Worm (Caenorhabditis elegans) whole organism, L2 larva: ENCODE data around the gene F58E2.2.

Source experiments
- C34F6.9 ChIP-seq: fragments of 150-350 bp; optimal IDR thresholded peaks from 2 replicates; lab custom pipeline; 2014; ENCODE audit warnings: missing biosample characterization, missing genetic modification characterization
- F13H6.1 ChIP-seq: sonication (generic microtip); optimal IDR thresholded peaks from 2 replicates; lab custom pipeline; 2016; ENCODE audit warnings: missing genetic modification characterization, missing compliant biosample characterization
- R02D3.7 ChIP-seq: fragments of 150-350 bp; optimal IDR thresholded peaks from 2 replicates; lab custom pipeline; 2014; ENCODE audit warnings: missing biosample characterization, missing genetic modification characterization
- Y55F3AM.14 ChIP-seq: fragments of 200-800 bp; sonication (Bioruptor generic); optimal IDR thresholded peaks from 2 replicates; lab custom pipeline; 2018; ENCODE audit warnings: mild to moderate bottlenecking, missing genetic modification characterization, missing compliant biosample characterization
- ZK546.5 ChIP-seq: sonication (generic microtip); optimal IDR thresholded peaks from 2 replicates; lab custom pipeline; 2017; ENCODE audit warnings: missing biosample characterization, missing genetic modification characterization
- alr-1 ChIP-seq: fragments of 150-350 bp; optimal IDR thresholded peaks from 2 replicates; lab custom pipeline; 2014; ENCODE audit warnings: missing biosample characterization, missing genetic modification characterization
- aly-2 ChIP-seq: fragments of 150-350 bp; optimal IDR thresholded peaks from 2 replicates; lab custom pipeline; 2014; ENCODE audit warnings: missing biosample characterization, missing genetic modification characterization
- ama-1 ChIP-seq: fragments of 150-350 bp; optimal IDR thresholded peaks from 2 replicates; lab custom pipeline; 2018; ENCODE audit warnings: inconsistent platforms
- blmp-1 ChIP-seq: sonication (generic microtip); optimal IDR thresholded peaks from 2 replicates; lab custom pipeline; 2017; ENCODE audit warnings: missing genetic modification characterization, mild to moderate bottlenecking, missing compliant biosample characterization, antibody characterized with exemption, moderate library complexity; ENCODE audit not compliant: insufficient read depth
- ceh-82 ChIP-seq: fragments of 150-350 bp; optimal IDR thresholded peaks from 2 replicates; lab custom pipeline; 2014; ENCODE audit warnings: missing biosample characterization, missing genetic modification characterization
- crh-2 ChIP-seq: sonication (generic microtip); optimal IDR thresholded peaks from 2 replicates; lab custom pipeline; 2017; ENCODE audit warnings: missing biosample characterization, missing genetic modification characterization
- dmd-4 ChIP-seq: sonication (generic microtip); optimal IDR thresholded peaks from 2 replicates; lab custom pipeline; 2017; ENCODE audit warnings: missing biosample characterization, missing genetic modification characterization
- egl-27 ChIP-seq: sonication (generic microtip); optimal IDR thresholded peaks from 3 replicates; lab custom pipeline; 2017; ENCODE audit warnings: missing biosample characterization, missing genetic modification reagents, missing genetic modification characterization
- elt-1 ChIP-seq: fragments of 150-350 bp; optimal IDR thresholded peaks from 2 replicates; lab custom pipeline; 2014; ENCODE audit warnings: missing biosample characterization, missing genetic modification characterization
- elt-3 ChIP-seq: sonication (generic microtip); optimal IDR thresholded peaks from 2 replicates; lab custom pipeline; 2017; ENCODE audit warnings: missing biosample characterization, missing genetic modification characterization
- fos-1 ChIP-seq: fragments of 150-350 bp; optimal IDR thresholded peaks from 2 replicates; lab custom pipeline; 2014; ENCODE audit warnings: missing biosample characterization, missing genetic modification characterization
- gmeb-1 ChIP-seq: fragments of 150-350 bp; optimal IDR thresholded peaks from 2 replicates; lab custom pipeline; 2014; ENCODE audit warnings: missing biosample characterization, missing genetic modification characterization
- lin-11 ChIP-seq: fragments of 150-350 bp; sonication (generic microtip); optimal IDR thresholded peaks from 2 replicates; lab custom pipeline; 2014; ENCODE audit warnings: missing biosample characterization, missing genetic modification characterization, inconsistent platforms, mixed read lengths
- lin-13 ChIP-seq: fragments of 150-350 bp; optimal IDR thresholded peaks from 2 replicates; lab custom pipeline; 2014; ENCODE audit warnings: missing biosample characterization, missing genetic modification reagents, missing genetic modification characterization
- lin-39 ChIP-seq: fragments of 150-350 bp; optimal IDR thresholded peaks from 2 replicates; lab custom pipeline; 2014; ENCODE audit warnings: missing biosample characterization, missing genetic modification reagents, missing genetic modification characterization
- lsy-2 ChIP-seq, 2 experiments: fragments of 150-350 bp in 1 of 2; sonication (generic microtip) in 1 of 2; optimal IDR thresholded peaks; 2 replicates each; lab custom pipeline; 2014 to 2017; ENCODE audit warnings: missing biosample characterization in 2 of 2, missing genetic modification characterization in 2 of 2
- mab-5 ChIP-seq: fragments of 150-350 bp; optimal IDR thresholded peaks from 2 replicates; lab custom pipeline; 2014; ENCODE audit warnings: missing biosample characterization, missing genetic modification characterization
- mbf-1 ChIP-seq: sonication (generic microtip); optimal IDR thresholded peaks from 2 replicates; lab custom pipeline; 2017; ENCODE audit warnings: missing biosample characterization, missing genetic modification characterization
- mdl-1 ChIP-seq, 2 experiments: fragments of 150-350 bp in 1 of 2; sonication (generic microtip) in 1 of 2; optimal IDR thresholded peaks; 2 replicates each; lab custom pipeline; 2017; ENCODE audit warnings: missing biosample characterization in 2 of 2, missing genetic modification characterization in 2 of 2
- nhr-10 ChIP-seq: sonication (generic microtip); optimal IDR thresholded peaks from 2 replicates; lab custom pipeline; 2017; ENCODE audit warnings: missing biosample characterization, missing genetic modification characterization
- nhr-11 ChIP-seq: fragments of 150-350 bp; optimal IDR thresholded peaks from 2 replicates; lab custom pipeline; 2014; ENCODE audit warnings: missing biosample characterization, missing genetic modification characterization
- nhr-12 ChIP-seq: fragments of 150-350 bp; optimal IDR thresholded peaks from 2 replicates; lab custom pipeline; 2014; ENCODE audit warnings: missing biosample characterization, missing genetic modification characterization
- nhr-23 ChIP-seq: fragments of 150-350 bp; optimal IDR thresholded peaks from 2 replicates; lab custom pipeline; 2014; ENCODE audit warnings: missing biosample characterization, missing genetic modification reagents, missing genetic modification characterization
- nhr-25 ChIP-seq: fragments of 150-350 bp; sonication (generic microtip); optimal IDR thresholded peaks from 3 replicates; lab custom pipeline; 2014; ENCODE audit warnings: missing biosample characterization, missing genetic modification characterization
- nhr-6 ChIP-seq: fragments of 150-350 bp; optimal IDR thresholded peaks from 2 replicates; lab custom pipeline; 2014; ENCODE audit warnings: missing biosample characterization, missing genetic modification characterization
- nhr-77 ChIP-seq: fragments of 150-350 bp; optimal IDR thresholded peaks from 2 replicates; lab custom pipeline; 2014; ENCODE audit warnings: missing biosample characterization, missing genetic modification characterization
- peb-1 ChIP-seq: fragments of 150-350 bp; optimal IDR thresholded peaks from 2 replicates; lab custom pipeline; 2014; ENCODE audit warnings: missing biosample characterization, missing genetic modification characterization
- sem-4 ChIP-seq: fragments of 150-350 bp; optimal IDR thresholded peaks from 2 replicates; lab custom pipeline; 2014; ENCODE audit warnings: missing biosample characterization, missing genetic modification reagents, missing genetic modification characterization
- skn-1 ChIP-seq: sonication (generic microtip); optimal IDR thresholded peaks from 2 replicates; lab custom pipeline; 2017; ENCODE audit warnings: missing biosample characterization, missing genetic modification characterization
- sma-3 ChIP-seq: sonication (generic microtip); optimal IDR thresholded peaks from 2 replicates; lab custom pipeline; 2016; ENCODE audit warnings: missing genetic modification reagents, missing genetic modification characterization, missing compliant biosample characterization
- sma-9 ChIP-seq, 2 experiments: fragments of 150-350 bp in 1 of 2; sonication (generic microtip) in 1 of 2; optimal IDR thresholded peaks; 2 replicates each; lab custom pipeline; 2014 to 2016; ENCODE audit warnings: missing genetic modification characterization in 2 of 2, mild to moderate bottlenecking in 1 of 2, missing biosample characterization in 1 of 2, missing compliant biosample characterization in 1 of 2, missing genetic modification reagents in 1 of 2, moderate library complexity in 1 of 2
- snpc-4 ChIP-seq: fragments of 150-350 bp; optimal IDR thresholded peaks from 2 replicates; lab custom pipeline; 2014; ENCODE audit warnings: missing biosample characterization, missing genetic modification characterization
- unc-39 ChIP-seq: fragments of 150-350 bp; optimal IDR thresholded peaks from 2 replicates; lab custom pipeline; 2014; ENCODE audit warnings: missing biosample characterization, missing genetic modification characterization
- unc-55 ChIP-seq: fragments of 150-350 bp; sonication (generic microtip); optimal IDR thresholded peaks from 3 replicates; lab custom pipeline; 2014; ENCODE audit warnings: missing biosample characterization, missing genetic modification reagents, missing genetic modification characterization
- unc-62 ChIP-seq: fragments of 150-350 bp; optimal IDR thresholded peaks from 2 replicates; lab custom pipeline; 2014; ENCODE audit warnings: missing biosample characterization, missing genetic modification reagents, missing genetic modification characterization
- zag-1 ChIP-seq: fragments of 150-350 bp; optimal IDR thresholded peaks from 2 replicates; lab custom pipeline; 2014; ENCODE audit warnings: missing biosample characterization, missing genetic modification characterization
- ztf-1 ChIP-seq: fragments of 200-800 bp; sonication (Bioruptor generic); conservative IDR thresholded peaks from 2 replicates; pipeline ENCODE4 v1.3.6; 2022; ENCODE audit warnings: missing genetic modification characterization, missing compliant biosample characterization
- ztf-11 ChIP-seq: sonication (generic microtip); optimal IDR thresholded peaks from 2 replicates; lab custom pipeline; 2017; ENCODE audit warnings: missing biosample characterization, missing genetic modification characterization
- ztf-4 ChIP-seq: fragments of 150-350 bp; optimal IDR thresholded peaks from 2 replicates; lab custom pipeline; 2014; ENCODE audit warnings: missing biosample characterization, missing genetic modification characterization

The F58E2.2 gene

DNA sequence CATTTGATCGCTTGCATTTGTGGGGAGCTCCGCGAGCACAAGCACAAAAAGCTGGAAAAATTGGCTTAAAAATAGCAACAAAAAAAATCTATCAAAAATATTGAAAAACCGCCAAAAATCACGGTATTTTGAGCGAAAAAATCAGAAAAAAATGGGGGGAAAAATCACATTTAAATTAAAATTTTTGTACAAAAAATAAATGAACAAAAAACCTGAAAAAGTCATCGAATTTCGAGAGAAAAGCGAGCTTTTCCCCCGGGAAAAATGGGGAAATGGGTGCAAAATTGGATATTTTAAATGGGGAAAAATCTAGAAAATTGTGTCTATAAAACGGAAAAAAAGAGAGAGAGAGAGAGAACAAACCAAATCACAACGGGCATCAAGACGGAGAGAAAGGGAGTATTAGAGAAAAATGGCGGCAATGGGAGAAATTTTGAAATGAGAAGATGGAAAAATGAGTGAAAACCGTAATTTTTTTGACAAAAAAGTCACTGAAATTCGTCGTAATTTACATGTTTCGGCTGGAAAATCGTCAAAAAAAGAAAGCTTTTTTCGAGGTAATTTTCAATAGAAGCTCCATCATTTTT, 39.7 kb downstream of the F58E2.2 start, which contains the start of gene ced-10:
ced-10 (minus strand) TSS at position 51 of the 587 bp plus-strand sequence.
- TF ChIP-seq lsy-2 (tag; optimal IDR thresholded peaks at IDR 0.05; lab: Kevin White, UChicago) (no peak), crh-2 (no peak), nhr-10 (tag; lab: Kevin White, UChicago) (no peak), ceh-82 (tag; lab: Kevin White, UChicago) (no peak), egl-27 (tag; lab: Kevin White, UChicago) (no peak), nhr-6 (tag; lab: Kevin White, UChicago) (no peak), aly-2 (no peak), mbf-1 (tag; lab: Kevin White, UChicago) (no peak), Y55F3AM.14 (GFP tag; lab: Kevin White, UChicago) (no peak), nhr-25 (tag; lab: Kevin White, UChicago) (no peak), alr-1 (tag; lab: Kevin White, UChicago) (no peak), sem-4 (tag; lab: Kevin White, UChicago) (no peak), lin-39 (tag; lab: Kevin White, UChicago) (no peak), gmeb-1 (no peak), ztf-4 (tag; lab: Kevin White, UChicago) (no peak)

DNA sequence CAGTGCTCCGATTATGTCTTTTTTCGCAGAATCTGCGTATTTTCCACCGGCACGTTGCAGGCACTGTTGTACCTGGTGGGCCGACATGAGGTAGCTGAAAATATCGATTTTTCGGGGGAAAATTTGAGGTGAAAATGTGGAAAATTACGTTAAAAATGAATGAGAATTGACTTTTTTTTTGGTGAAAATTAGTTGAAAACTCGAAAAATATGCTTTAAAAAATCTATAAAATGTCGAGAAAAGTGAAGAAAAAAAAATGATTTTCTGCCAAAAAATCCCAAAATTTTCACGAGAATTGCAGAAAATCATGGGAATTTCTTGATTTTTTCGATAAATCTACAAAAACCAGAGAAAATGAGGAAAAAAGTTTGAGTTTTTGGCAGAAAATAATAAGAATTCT, 44.6 kb downstream of the F58E2.2 start, which contains the start of gene tsg-101:
tsg-101 (minus strand) TSS at position 101 of the 400 bp plus-strand sequence.
- TF ChIP-seq ama-1 (lab: Kevin White, UChicago) (no peak), alr-1 (tag; lab: Kevin White, UChicago) (no peak), ceh-82 (tag; lab: Kevin White, UChicago) (no peak), ztf-11 (tag; lab: Kevin White, UChicago) (no peak), nhr-23 (tag; lab: Kevin White, UChicago) (no peak), mbf-1 (tag; lab: Kevin White, UChicago) (no peak), sem-4 (tag; lab: Kevin White, UChicago) (no peak)
- TF ChIP-seq, all 48 proteins: peak for 0

DNA sequence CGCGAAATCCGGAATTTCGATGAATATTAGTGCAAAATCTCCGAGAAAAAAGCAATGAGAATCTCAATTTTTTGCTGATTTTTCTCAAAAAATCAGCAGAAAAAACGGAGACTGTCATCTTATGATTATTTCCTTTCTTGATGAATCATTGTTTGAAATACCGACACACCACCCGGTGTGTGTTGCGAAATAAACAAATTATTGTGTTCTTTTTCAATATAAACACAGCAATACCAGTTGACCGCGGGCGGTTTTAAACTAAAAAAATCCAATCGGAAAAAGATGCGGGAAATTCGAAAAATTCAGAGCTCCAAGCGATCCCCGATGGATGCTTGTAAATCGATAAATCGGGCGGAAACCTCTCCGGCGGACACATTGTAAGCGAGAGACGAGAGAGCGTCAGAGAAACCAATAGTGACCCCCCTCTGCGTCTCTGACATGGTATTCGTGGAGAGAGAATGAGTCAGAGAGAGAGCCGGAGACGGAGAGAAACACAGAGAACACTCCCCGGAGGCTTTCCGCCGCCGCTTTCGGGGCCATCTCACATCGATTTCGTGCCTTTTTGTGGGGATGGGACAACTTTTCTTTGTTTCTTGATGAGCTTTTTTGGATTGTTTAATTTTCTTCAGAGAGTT, 45.7 kb downstream of the F58E2.2 start:
- peak; percentile 22 for TF ChIP-seq snpc-4
- TF ChIP-seq sma-3 (GFP tag; lab: Kevin White, UChicago) = no peak
- TF ChIP-seq mbf-1 (tag; lab: Kevin White, UChicago) = no peak
- TF ChIP-seq sma-9 (GFP tag; optimal IDR thresholded peaks at IDR 0.05; lab: Kevin White, UChicago) = no peak
- no peak for TF ChIP-seq sma-9 (tag; optimal IDR thresholded peaks at IDR 0.05; lab: Kevin White, UChicago)
- TF ChIP-seq nhr-23 (tag; lab: Kevin White, UChicago) = no peak
- no peak for TF ChIP-seq aly-2
- TF ChIP-seq zag-1 (tag; lab: Kevin White, UChicago) = peak; percentile 45
- TF ChIP-seq ztf-1 = no peak
- no peak for TF ChIP-seq sem-4 (tag; lab: Kevin White, UChicago)
- TF ChIP-seq Y55F3AM.14 (GFP tag; lab: Kevin White, UChicago) = no peak
- TF ChIP-seq ztf-11 (tag; lab: Kevin White, UChicago) = no peak
- TF ChIP-seq nhr-25 (tag; lab: Kevin White, UChicago) = no peak
- no peak for TF ChIP-seq dmd-4 (tag; lab: Kevin White, UChicago)
- peak; percentile 13 for TF ChIP-seq lin-13
- TF ChIP-seq unc-39 (tag; lab: Kevin White, UChicago) = no peak
- no peak for TF ChIP-seq egl-27 (tag; lab: Kevin White, UChicago)
- TF ChIP-seq lin-11 (tag; lab: Kevin White, UChicago) = peak; percentile 63
- TF ChIP-seq gmeb-1 = no peak
- no peak for TF ChIP-seq unc-62 (GFP tag; lab: Kevin White, UChicago)
- TF ChIP-seq nhr-11 (tag; lab: Kevin White, UChicago) = no peak
- no peak for TF ChIP-seq mab-5 (tag; lab: Kevin White, UChicago)
- TF ChIP-seq C34F6.9 (tag; lab: Kevin White, UChicago) = peak; percentile 78
- no peak for TF ChIP-seq elt-1 (tag; lab: Kevin White, UChicago)
- no peak for TF ChIP-seq ceh-82 (tag; lab: Kevin White, UChicago)
- no peak for TF ChIP-seq elt-3 (tag; lab: Kevin White, UChicago)
- TF ChIP-seq ama-1 (lab: Kevin White, UChicago) = no peak
- TF ChIP-seq R02D3.7 (tag; lab: Kevin White, UChicago) = no peak
- TF ChIP-seq ZK546.5 = no peak
- no peak for TF ChIP-seq peb-1 (tag; lab: Kevin White, UChicago)
- TF ChIP-seq mdl-1 (tag; optimal IDR thresholded peaks at IDR 0.05; lab: Kevin White, UChicago) = peak in 1 of 2 experiments; percentile 14
- TF ChIP-seq nhr-10 (tag; lab: Kevin White, UChicago) = no peak
- peak; percentile 83 for TF ChIP-seq unc-55 (GFP tag; lab: Kevin White, UChicago)
- no peak for TF ChIP-seq nhr-12
- TF ChIP-seq F13H6.1 (tag; lab: Kevin White, UChicago) = peak; percentile 86
- TF ChIP-seq nhr-77 (tag; lab: Kevin White, UChicago) = no peak
- TF ChIP-seq ztf-4 (tag; lab: Kevin White, UChicago) = no peak
- no peak for TF ChIP-seq alr-1 (tag; lab: Kevin White, UChicago)
- TF ChIP-seq blmp-1 (tag; lab: Kevin White, UChicago) = no peak
- peak in 1 of 2 experiments; percentile 60 for TF ChIP-seq lsy-2 (tag; optimal IDR thresholded peaks at IDR 0.05; lab: Kevin White, UChicago)
- peak; percentile 86 for TF ChIP-seq fos-1
- no peak for TF ChIP-seq nhr-6 (tag; lab: Kevin White, UChicago)
- no peak for TF ChIP-seq lin-39 (tag; lab: Kevin White, UChicago)
- TF ChIP-seq skn-1 (tag; lab: Kevin White, UChicago) = no peak
